Worm (Caenorhabditis elegans): Measurements from ENCODE around the gene K03H1.11.
A peak's percentile ranks its signal among the peaks of the same experiment; 100 is the strongest.

Gene K03H1.11

DNA sequence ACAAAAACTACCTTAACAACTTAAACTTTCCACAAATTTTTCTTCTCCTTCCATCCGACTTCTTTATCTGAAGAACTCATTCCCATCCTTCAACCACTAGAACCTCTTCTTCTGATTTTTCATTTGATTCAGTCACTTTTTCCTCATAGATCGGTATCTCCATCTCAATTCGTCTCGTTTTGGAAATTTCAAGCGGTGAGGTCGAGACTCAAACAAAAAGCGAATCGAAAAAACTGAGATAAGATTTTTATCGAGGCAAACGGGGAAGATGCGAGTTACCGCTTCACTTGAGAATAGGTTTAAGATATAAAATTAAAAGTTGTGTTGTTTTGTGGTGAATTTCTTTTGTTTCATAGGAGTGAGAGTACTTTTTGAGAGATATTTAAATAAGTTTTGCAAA, 39.6 kb upstream of the K03H1.11 start:
- TF ChIP-seq snpc-4 (tag; optimal IDR thresholded peaks at IDR 0.05): no peak
- no peak for TF ChIP-seq sma-9 (GFP tag; optimal IDR thresholded peaks at IDR 0.05)
- TF ChIP-seq sma-9 (tag; optimal IDR thresholded peaks at IDR 0.05): no peak
- TF ChIP-seq nhr-25 (tag; optimal IDR thresholded peaks at IDR 0.05): peak; percentile 11
- peak; percentile 46 for TF ChIP-seq blmp-1 (tag; optimal IDR thresholded peaks at IDR 0.05; ENCODE audit: insufficient read depth)
- peak; percentile 66 for TF ChIP-seq elt-1 (tag; optimal IDR thresholded peaks at IDR 0.05)
- peak; percentile 75 for TF ChIP-seq ceh-16 (tag; optimal IDR thresholded peaks at IDR 0.05)
- TF ChIP-seq nhr-12 (tag; optimal IDR thresholded peaks at IDR 0.05): no peak
- no peak for TF ChIP-seq R02D3.7 (tag; optimal IDR thresholded peaks at IDR 0.05)
- TF ChIP-seq nhr-23 (tag; optimal IDR thresholded peaks at IDR 0.05): peak; percentile 58

DNA sequence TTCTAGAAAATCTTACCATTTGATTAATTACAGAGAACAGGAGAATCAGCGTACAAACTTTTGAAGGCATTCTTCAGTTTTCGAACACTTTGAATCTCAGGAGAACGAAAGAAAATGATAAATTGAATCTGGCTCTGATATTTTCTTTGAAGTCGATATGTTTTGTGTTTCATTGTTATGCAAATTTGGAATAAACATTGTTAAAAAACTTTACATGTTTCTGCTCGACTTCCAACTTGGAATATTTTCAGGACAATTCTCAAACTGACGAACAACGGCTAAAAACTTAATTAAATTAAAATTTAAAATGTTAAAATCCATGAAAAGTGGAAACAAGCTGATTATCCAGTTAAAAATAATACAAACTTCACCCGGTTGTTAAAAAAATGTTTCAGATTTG, 36.6 kb upstream of the K03H1.11 start, which contains the start of gene C05B5.1:
C05B5.1 (minus strand) TSS at position 101 of the 400 bp plus-strand sequence.
- TF ChIP-seq ZK546.5 (tag; optimal IDR thresholded peaks at IDR 0.05): no peak
- no peak for TF ChIP-seq alr-1 (tag; optimal IDR thresholded peaks at IDR 0.05)
- no peak for TF ChIP-seq nhr-12 (tag; optimal IDR thresholded peaks at IDR 0.05)
- no peak for TF ChIP-seq lin-39 (tag; optimal IDR thresholded peaks at IDR 0.05)
- TF ChIP-seq ztf-4 (tag; optimal IDR thresholded peaks at IDR 0.05): no peak
- no peak for TF ChIP-seq lsy-2 (tag; optimal IDR thresholded peaks at IDR 0.05)
- no peak for TF ChIP-seq ceh-16 (tag; optimal IDR thresholded peaks at IDR 0.05)
- TF ChIP-seq crh-2 (tag; optimal IDR thresholded peaks at IDR 0.05): no peak
- no peak for TF ChIP-seq nhr-21 (tag; optimal IDR thresholded peaks at IDR 0.05)

DNA sequence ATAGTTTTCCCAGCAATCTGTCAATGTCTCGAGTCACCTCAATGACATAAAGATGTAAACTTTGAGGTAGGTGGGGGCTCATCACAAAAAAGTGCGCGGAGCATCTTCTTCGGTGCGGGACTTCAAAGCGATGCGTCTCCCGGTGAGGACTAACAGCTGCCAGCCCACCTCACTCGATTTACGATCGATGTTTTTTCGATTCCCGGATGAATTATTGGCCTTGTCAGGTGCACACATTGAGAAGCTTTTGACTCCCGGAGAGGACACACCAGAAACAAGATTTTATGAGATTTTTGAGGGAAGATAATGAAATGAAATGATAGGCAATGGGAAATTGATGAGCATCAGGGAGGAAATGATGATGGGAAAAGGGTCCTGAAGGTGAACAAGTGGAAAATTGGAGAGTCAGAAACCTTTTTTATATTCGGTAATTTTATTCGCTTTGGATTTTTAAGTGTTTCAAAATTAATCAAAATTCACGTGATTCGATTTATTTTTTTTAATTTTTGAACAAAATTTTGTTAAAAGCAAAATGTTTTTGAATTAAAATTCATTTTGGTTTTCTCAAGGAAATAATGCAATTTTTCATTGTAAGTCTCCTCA, 35.2 kb upstream of the K03H1.11 start, which contains the start of gene C05B5.12:
C05B5.12 (plus strand) TSS at position 553 of the 603 bp plus-strand sequence.
- no peak for TF ChIP-seq C34F6.9 (tag; optimal IDR thresholded peaks at IDR 0.05)
- TF ChIP-seq fos-1 (tag; optimal IDR thresholded peaks at IDR 0.05): no peak
- TF ChIP-seq elt-3 (tag; optimal IDR thresholded peaks at IDR 0.05): no peak
- TF ChIP-seq nhr-129 (tag; optimal IDR thresholded peaks at IDR 0.05): peak; percentile 39

DNA sequence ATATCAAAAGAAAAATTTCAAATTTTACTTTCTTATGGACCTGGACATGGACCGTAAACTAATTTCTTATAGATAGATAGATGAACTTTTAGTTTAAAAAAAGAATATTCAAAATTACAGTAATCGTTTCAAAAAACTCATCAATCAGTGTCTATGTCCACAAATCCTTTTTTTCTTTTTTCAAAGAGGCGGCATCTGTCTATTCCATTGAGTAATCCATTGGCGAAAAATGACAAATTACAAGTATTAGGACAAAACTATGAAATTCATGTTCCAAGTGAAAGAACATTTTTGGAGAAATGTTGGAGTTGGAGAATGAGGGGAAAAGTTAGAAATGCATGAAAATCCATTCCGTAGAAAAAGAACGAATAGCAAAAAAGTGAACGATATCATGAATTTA, 33.8 kb upstream of the K03H1.11 start:
- TF ChIP-seq mab-5 (tag; optimal IDR thresholded peaks at IDR 0.05) (peak; percentile 74), nhr-12 (tag; optimal IDR thresholded peaks at IDR 0.05) (no peak), mdl-1 (tag; optimal IDR thresholded peaks at IDR 0.05) (no peak), lin-39 (tag; optimal IDR thresholded peaks at IDR 0.05) (no peak), unc-55 (GFP tag; optimal IDR thresholded peaks at IDR 0.05) (peak; percentile 95)

DNA sequence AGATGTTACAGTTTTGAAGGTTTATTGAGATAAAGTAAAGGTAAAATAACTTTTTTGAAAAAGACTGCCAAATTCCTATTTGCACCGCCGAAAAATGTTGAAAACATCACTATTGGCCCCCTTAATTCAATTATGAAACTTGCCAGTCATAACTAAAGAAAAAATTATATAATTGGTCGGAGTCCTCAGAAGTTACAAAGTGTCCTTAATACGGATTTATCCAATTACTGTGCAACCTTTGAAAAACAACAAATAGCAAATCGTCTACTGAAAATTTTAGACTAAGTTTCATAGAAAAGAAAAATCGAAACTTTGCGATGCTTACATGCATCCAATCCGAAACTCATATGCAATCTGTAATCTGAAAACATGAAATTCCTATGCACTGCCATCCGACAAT, 32.8 kb upstream of the K03H1.11 start:
- TF ChIP-seq blmp-1 (tag; optimal IDR thresholded peaks at IDR 0.05; ENCODE audit: insufficient read depth): no peak
- TF ChIP-seq unc-62 (GFP tag; optimal IDR thresholded peaks at IDR 0.05): no peak
- no peak for TF ChIP-seq ama-1 (optimal IDR thresholded peaks at IDR 0.05)
- TF ChIP-seq nhr-237 (tag; optimal IDR thresholded peaks at IDR 0.05): no peak

DNA sequence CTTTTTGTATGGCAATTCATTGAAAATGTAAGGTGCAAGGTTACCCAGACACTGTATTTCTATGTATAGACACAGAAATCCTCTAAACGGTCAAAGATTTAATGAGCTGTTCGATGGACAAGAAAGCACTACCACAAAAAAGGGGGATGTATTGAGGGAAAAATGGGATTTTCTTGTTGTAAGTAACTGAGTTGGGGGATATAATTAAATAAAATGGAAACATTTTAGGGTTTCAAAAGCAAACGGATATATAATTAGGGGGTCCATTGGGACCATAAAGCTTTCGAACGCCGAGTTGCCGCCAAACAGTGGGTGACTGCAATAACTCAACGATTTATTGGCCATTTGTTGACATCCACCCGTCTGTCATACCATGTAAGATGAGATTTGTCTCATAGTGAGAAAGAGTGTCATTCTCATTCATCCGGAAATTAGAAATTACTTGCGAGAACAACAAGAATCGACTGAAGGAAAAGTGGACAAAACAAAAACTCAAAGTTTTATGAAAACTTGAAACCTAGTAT, 30.4 kb upstream of the K03H1.11 start:
- TF ChIP-seq ztf-1 (GFP tag; conservative IDR thresholded peaks at IDR 0.05) (no peak), nhr-129 (tag; optimal IDR thresholded peaks at IDR 0.05) (no peak), mdl-1 (tag; optimal IDR thresholded peaks at IDR 0.05) (no peak), nhr-237 (tag; optimal IDR thresholded peaks at IDR 0.05) (no peak)

DNA sequence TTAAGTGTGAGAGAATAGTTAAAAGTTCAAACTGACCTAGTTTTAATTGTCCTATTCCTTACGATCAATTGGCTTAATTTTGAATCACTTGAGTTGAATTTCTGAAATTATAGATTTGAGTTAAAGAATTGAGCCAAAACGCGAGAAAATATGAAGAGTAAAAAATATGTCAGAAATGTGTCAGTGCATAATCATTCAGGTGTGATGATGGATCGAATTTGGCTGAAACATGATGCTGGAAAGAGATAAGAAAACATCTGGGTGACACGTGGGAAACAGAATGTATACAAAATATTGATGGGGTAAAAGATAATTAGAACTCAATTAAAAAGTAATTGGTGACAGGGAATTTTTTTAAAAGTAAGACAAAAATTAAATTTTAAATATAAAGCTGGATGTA, 22.0 kb upstream of the K03H1.11 start, which contains the start of gene R10E12.2:
R10E12.2 (minus strand) TSS at position 101 of the 400 bp plus-strand sequence.
- TF ChIP-seq ceh-16 (tag; optimal IDR thresholded peaks at IDR 0.05) (no peak), lin-13 (GFP tag; optimal IDR thresholded peaks at IDR 0.05) (no peak), snpc-4 (tag; optimal IDR thresholded peaks at IDR 0.05) (no peak), aly-2 (tag; optimal IDR thresholded peaks at IDR 0.05) (no peak), lsy-2 (tag; optimal IDR thresholded peaks at IDR 0.05) (no peak), unc-39 (tag; optimal IDR thresholded peaks at IDR 0.05) (no peak), nhr-10 (tag; optimal IDR thresholded peaks at IDR 0.05) (no peak), sma-3 (GFP tag; optimal IDR thresholded peaks at IDR 0.05) (no peak), sma-9 (GFP tag; optimal IDR thresholded peaks at IDR 0.05) (no peak), sma-9 (tag; optimal IDR thresholded peaks at IDR 0.05) (no peak), skn-1 (tag; optimal IDR thresholded peaks at IDR 0.05) (no peak), nhr-23 (tag; optimal IDR thresholded peaks at IDR 0.05) (no peak), ztf-1 (GFP tag; conservative IDR thresholded peaks at IDR 0.05) (no peak), ceh-82 (tag; optimal IDR thresholded peaks at IDR 0.05) (no peak), gmeb-1 (tag; optimal IDR thresholded peaks at IDR 0.05) (no peak), dmd-4 (tag; optimal IDR thresholded peaks at IDR 0.05) (no peak)

All from whole organism, L2 larva.